Fruit fly (Drosophila melanogaster) whole organism, embryonic: ENCODE measurements around the gene CG8851.

Experiments
- CG32767 ChIP-seq: fragments of 200-800 bp; sonication (Bioruptor generic); IDR thresholded peaks from 2 replicates; pipeline ENCODE4 v1.3.6; 2022; ENCODE audit warnings: missing biosample characterization, missing genetic modification characterization
- Lhr ChIP-seq: fragments of 200-800 bp; sonication (Bioruptor generic); optimal IDR thresholded peaks from 3 replicates; lab custom pipeline; 2017; ENCODE audit warnings: mild to moderate bottlenecking, missing biosample characterization, missing genetic modification reagents, missing genetic modification characterization
- Six4 ChIP-seq: fragments of 200-800 bp; sonication (Bioruptor generic); optimal IDR thresholded peaks from 2 replicates; lab custom pipeline; 2016; ENCODE audit warnings: missing biosample characterization, missing genetic modification characterization
- caup ChIP-seq: fragments of 200-800 bp; sonication (Bioruptor generic); optimal IDR thresholded peaks from 3 replicates; lab custom pipeline; 2017; ENCODE audit warnings: missing biosample characterization, mild to moderate bottlenecking, missing genetic modification characterization, moderate library complexity; ENCODE audit not compliant: severe bottlenecking
- fd102C ChIP-seq: fragments of 200-800 bp; sonication (Bioruptor generic); optimal IDR thresholded peaks from 2 replicates; lab custom pipeline; 2018; ENCODE audit warnings: missing biosample characterization, mild to moderate bottlenecking, missing genetic modification characterization, moderate library complexity
- gfzf ChIP-seq: fragments of 200-800 bp; sonication (Bioruptor generic); optimal IDR thresholded peaks from 2 replicates; lab custom pipeline; 2016; ENCODE audit warnings: missing biosample characterization, mild to moderate bottlenecking, missing genetic modification characterization, moderate library complexity
- tx ChIP-seq: fragments of 200-800 bp; sonication (Bioruptor generic); optimal IDR thresholded peaks from 2 replicates; lab custom pipeline; 2016; ENCODE audit warnings: missing biosample characterization, missing genetic modification characterization

- TF ChIP-seq Six4 (GFP tag; lab: Kevin White, UChicago) (no peak), gfzf (GFP tag; lab: Kevin White, UChicago) (peak; percentile 55), fd102C (GFP tag; lab: Kevin White, UChicago) (no peak), Lhr (GFP tag; lab: Kevin White, UChicago) (peak; percentile 43), tx (GFP tag; lab: Kevin White, UChicago) (no peak), caup (GFP tag; lab: Kevin White, UChicago) (no peak), CG32767 (no peak)
Observed at dm6 chr2L:3469869-3470268, 49.6 kb upstream of the CG8851 start, which contains the start of the genes Pif1 and CG31776.
